Worm (Caenorhabditis elegans): ENCODE measurements around the gene srbc-22.
"Not testable (repeated sequence)": the region's sequence is repeated elsewhere in the genome, so short reads cannot be mapped to it uniquely, and the experiment has no call there.

srbc-22 gene

ce11 chrV:2139918-2140317 lies 17.0 kb upstream of the srbc-22 start, which contains the start of gene F22F7.7:
TSS of gene F22F7.7 (minus strand) at chrV:2140042.
- no peak for TF ChIP-seq ztf-11 (tag; optimal IDR thresholded peaks at IDR 0.05)
- no peak for TF ChIP-seq unc-62 (GFP tag; optimal IDR thresholded peaks at IDR 0.05)

DNA sequence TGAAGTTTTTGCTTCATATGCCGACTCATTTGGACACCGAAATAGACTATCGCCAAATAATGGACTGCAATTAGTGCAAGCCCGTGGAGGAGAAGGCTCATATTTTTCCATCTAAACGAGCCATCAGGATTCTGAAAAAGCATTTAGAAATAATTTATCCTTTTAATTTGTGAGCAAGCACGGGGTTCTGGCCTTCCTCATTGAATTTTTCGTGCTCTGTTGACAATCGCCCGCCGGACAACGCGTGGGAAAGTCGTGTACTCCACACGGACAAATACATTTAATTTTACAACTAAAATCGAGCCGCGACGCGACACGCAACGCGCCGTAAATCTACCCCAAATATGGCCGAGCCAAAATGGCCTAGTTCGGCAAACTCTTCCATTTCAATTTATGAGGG lies 12.5 kb upstream of the srbc-22 start, which contains the start of gene F22F7.12:
TSS of gene F22F7.12 (minus strand) at position 101 of the 400 bp plus-strand sequence.
- TF ChIP-seq jun-1, nhr-25, snpc-4 (tag; optimal IDR thresholded peaks at IDR 0.05): not testable (repeated sequence)

ce11 chrV:2146044-2146443 lies 10.9 kb upstream of the srbc-22 start, which contains the start of gene str-52:
TSS of gene str-52 (minus strand) at chrV:2146144.
- TF ChIP-seq skn-1 (tag; optimal IDR thresholded peaks at IDR 0.05) (no peak), nhr-12 (tag; optimal IDR thresholded peaks at IDR 0.05) (no peak), elt-1 (tag; optimal IDR thresholded peaks at IDR 0.05) (no peak), nhr-76 (tag; optimal IDR thresholded peaks at IDR 0.05) (no peak), snpc-4 (tag; optimal IDR thresholded peaks at IDR 0.05) (no peak), egl-5 (tag; optimal IDR thresholded peaks at IDR 0.05) (no peak), ztf-11 (tag; optimal IDR thresholded peaks at IDR 0.05) (no peak), nfya-1 (tag; optimal IDR thresholded peaks at IDR 0.05; ENCODE audit: insufficient read depth) (no peak), eor-1 (tag; optimal IDR thresholded peaks at IDR 0.05) (no peak), nhr-23 (tag; optimal IDR thresholded peaks at IDR 0.05) (no peak), R02D3.7 (tag; optimal IDR thresholded peaks at IDR 0.05) (no peak), tbx-2 (tag; optimal IDR thresholded peaks at IDR 0.05) (no peak)

ce11 chrV:2146795-2147194 lies 10.1 kb upstream of the srbc-22 start, which contains the start of gene srbc-20:
TSS of gene srbc-20 (plus strand) at chrV:2147095.
- TF ChIP-seq daf-12 (tag; optimal IDR thresholded peaks at IDR 0.05) = no peak
- no peak for TF ChIP-seq snpc-4 (tag; optimal IDR thresholded peaks at IDR 0.05)
- TF ChIP-seq nfya-1 (tag; optimal IDR thresholded peaks at IDR 0.05; ENCODE audit: insufficient read depth) = no peak
- TF ChIP-seq pha-4 (tag; optimal IDR thresholded peaks at IDR 0.05) = no peak
- TF ChIP-seq skn-1 (tag; optimal IDR thresholded peaks at IDR 0.05) = no peak
- TF ChIP-seq sea-2 (GFP tag; optimal IDR thresholded peaks at IDR 0.05) = no peak
- no peak for TF ChIP-seq ceh-16 (tag; optimal IDR thresholded peaks at IDR 0.05)
- TF ChIP-seq ceh-9 (tag; optimal IDR thresholded peaks at IDR 0.05) = no peak
- TF ChIP-seq fkh-2 (tag; optimal IDR thresholded peaks at IDR 0.05) = no peak
- no peak for TF ChIP-seq nhr-12 (tag; optimal IDR thresholded peaks at IDR 0.05)
- no peak for TF ChIP-seq pqm-1 (tag; optimal IDR thresholded peaks at IDR 0.05)
- no peak for TF ChIP-seq aly-2 (tag; optimal IDR thresholded peaks at IDR 0.05)
- no peak for TF ChIP-seq lin-39 (tag; optimal IDR thresholded peaks at IDR 0.05)
- TF ChIP-seq jun-1 (tag; optimal IDR thresholded peaks at IDR 0.05) = no peak
- TF ChIP-seq mdl-1 (tag; optimal IDR thresholded peaks at IDR 0.05) = no peak
- no peak for TF ChIP-seq nhr-28 (tag; optimal IDR thresholded peaks at IDR 0.05)
- no peak for TF ChIP-seq elt-2 (tag; optimal IDR thresholded peaks at IDR 0.05)
- no peak for TF ChIP-seq unc-39 (tag; optimal IDR thresholded peaks at IDR 0.05)
- TF ChIP-seq nhr-237 (tag; optimal IDR thresholded peaks at IDR 0.05) = no peak
- TF ChIP-seq nhr-76 (tag; optimal IDR thresholded peaks at IDR 0.05) = no peak

DNA sequence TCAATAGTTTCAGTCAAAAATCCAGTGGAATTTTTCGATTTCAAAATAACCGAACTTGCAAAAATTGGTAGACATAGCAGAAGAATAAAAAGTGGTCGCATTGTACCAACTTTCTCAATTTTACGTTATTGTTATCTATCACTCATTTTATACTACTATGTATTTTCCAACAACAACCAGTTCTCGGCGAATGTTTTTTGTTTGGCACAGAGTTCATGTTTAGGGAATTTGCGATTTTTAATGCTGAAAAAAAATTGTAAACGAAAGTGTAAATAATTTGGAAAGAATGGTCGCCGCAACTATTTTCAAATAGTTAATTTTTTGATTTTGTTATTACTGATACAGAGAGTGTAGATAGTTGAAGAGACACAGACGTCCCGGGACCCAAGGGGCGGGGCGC lies 7.5 kb upstream of the srbc-22 start, which contains the start of gene C45H4.21:
TSS of gene C45H4.21 (minus strand) at position 101 of the 400 bp plus-strand sequence.
- TF ChIP-seq sea-2 (GFP tag; optimal IDR thresholded peaks at IDR 0.05) (no peak), R02D3.7 (tag; optimal IDR thresholded peaks at IDR 0.05) (no peak), aly-2 (tag; optimal IDR thresholded peaks at IDR 0.05) (no peak), nhr-43 (tag; optimal IDR thresholded peaks at IDR 0.05; ENCODE audit: poor library complexity, severe bottlenecking) (no peak), hmg-11 (tag; optimal IDR thresholded peaks at IDR 0.05) (no peak), ama-1 (optimal IDR thresholded peaks at IDR 0.05) (no peak), fos-1 (tag; optimal IDR thresholded peaks at IDR 0.05) (no peak), jun-1 (tag; optimal IDR thresholded peaks at IDR 0.05) (no peak), nhr-76 (tag; optimal IDR thresholded peaks at IDR 0.05) (no peak)

- TF ChIP-seq elt-1 (tag; optimal IDR thresholded peaks at IDR 0.05) = no peak
- no peak for TF ChIP-seq pqm-1 (tag; optimal IDR thresholded peaks at IDR 0.05)
- no peak for TF ChIP-seq nhr-76 (tag; optimal IDR thresholded peaks at IDR 0.05)
- TF ChIP-seq zag-1 (tag; optimal IDR thresholded peaks at IDR 0.05) = no peak
- no peak for TF ChIP-seq elt-2 (tag; optimal IDR thresholded peaks at IDR 0.05)
- no peak for TF ChIP-seq lsy-12 (tag; optimal IDR thresholded peaks at IDR 0.05)
- TF ChIP-seq elt-3 (tag; optimal IDR thresholded peaks at IDR 0.05) = no peak
- TF ChIP-seq nhr-25 (tag; optimal IDR thresholded peaks at IDR 0.05) = no peak
- TF ChIP-seq unc-39 (tag; optimal IDR thresholded peaks at IDR 0.05) = no peak
- TF ChIP-seq nhr-67 (tag; optimal IDR thresholded peaks at IDR 0.05) = no peak
Observed at ce11 chrV:2150876-2151275, 6.1 kb upstream of the srbc-22 start, which contains the start of gene C45H4.13. TSS of gene C45H4.13 (minus strand) at chrV:2150976.
